Fruit fly (Drosophila melanogaster) whole organism, embryonic: ENCODE data around the gene CG9948.

Experiments used
- Atf3 ChIP-seq: fragments of 200-800 bp; sonication (Bioruptor generic); optimal IDR thresholded peaks from 3 replicates; lab custom pipeline; 2016; ENCODE audit warnings: missing biosample characterization, missing genetic modification characterization
- Awh ChIP-seq: fragments of 200-800 bp; sonication (Bioruptor generic); IDR thresholded peaks from 2 replicates; pipeline ENCODE4, ENCODE4 v1.3.6; 2022; ENCODE audit warnings: missing biosample characterization, missing genetic modification characterization
- CG10366 ChIP-seq: fragments of 200-800 bp; sonication (Bioruptor generic); IDR thresholded peaks from 2 replicates; pipeline ENCODE4 v1.3.6; 2022; ENCODE audit warnings: missing biosample characterization, missing genetic modification characterization
- CG12769 ChIP-seq: fragments of 200-800 bp; sonication (Bioruptor generic); optimal IDR thresholded peaks from 2 replicates; lab custom pipeline; 2019; ENCODE audit warnings: missing biosample characterization, mild to moderate bottlenecking, missing genetic modification characterization, moderate library complexity
- CG13123 ChIP-seq: fragments of 200-800 bp; sonication (Bioruptor generic); optimal IDR thresholded peaks from 2 replicates; lab custom pipeline; 2016; ENCODE audit warnings: missing biosample characterization, missing genetic modification characterization
- CG30403 ChIP-seq: fragments of 200-800 bp; sonication (Bioruptor generic); optimal IDR thresholded peaks from 3 replicates; lab custom pipeline; 2016; ENCODE audit warnings: missing biosample characterization, missing genetic modification characterization
- CG34376 ChIP-seq: fragments of 200-800 bp; sonication (Bioruptor generic); optimal IDR thresholded peaks from 2 replicates; lab custom pipeline; 2018; ENCODE audit warnings: missing biosample characterization, mild to moderate bottlenecking, missing genetic modification characterization
- CG4282 ChIP-seq: fragments of 200-800 bp; sonication (Bioruptor generic); optimal IDR thresholded peaks from 2 replicates; lab custom pipeline; 2016; ENCODE audit warnings: missing biosample characterization, missing genetic modification characterization
- CG4820 ChIP-seq: fragments of 200-800 bp; sonication (Bioruptor generic); optimal IDR thresholded peaks from 3 replicates; lab custom pipeline; 2016; ENCODE audit warnings: missing biosample characterization, missing genetic modification characterization
- CG5245 ChIP-seq: fragments of 200-800 bp; sonication (Bioruptor generic); optimal IDR thresholded peaks from 3 replicates; lab custom pipeline; 2016; ENCODE audit warnings: missing biosample characterization, missing genetic modification characterization
- CG7357 ChIP-seq: fragments of 200-800 bp; sonication (Bioruptor generic); IDR thresholded peaks from 3 replicates; pipeline ENCODE4 v1.3.6; 2022; ENCODE audit warnings: missing biosample characterization, missing genetic modification characterization
- CG7372 ChIP-seq: fragments of 200-800 bp; sonication (Bioruptor generic); IDR thresholded peaks from 2 replicates; pipeline ENCODE4 v1.3.6; 2022; ENCODE audit warnings: missing biosample characterization, missing genetic modification characterization
- CG7928 ChIP-seq: fragments of 200-800 bp; sonication (Bioruptor generic); optimal IDR thresholded peaks from 2 replicates; lab custom pipeline; 2017; ENCODE audit warnings: missing biosample characterization, mild to moderate bottlenecking, missing genetic modification characterization
- Dip2 ChIP-seq: fragments of 200-800 bp; sonication (Bioruptor generic); IDR thresholded peaks from 2 replicates; pipeline ENCODE4 v1.3.6; 2022; ENCODE audit warnings: missing biosample characterization, missing genetic modification characterization
- Drgx ChIP-seq: fragments of 200-800 bp; sonication (Bioruptor generic); IDR thresholded peaks from 2 replicates; pipeline ENCODE4 v1.3.6; 2022; ENCODE audit warnings: missing biosample characterization, missing genetic modification characterization
- E2f2 ChIP-seq: fragments of 200-800 bp; sonication (Bioruptor generic); IDR thresholded peaks from 2 replicates; pipeline ENCODE4 v1.3.6; 2022; ENCODE audit warnings: missing biosample characterization, missing genetic modification characterization
- Elba2 ChIP-seq: fragments of 200-800 bp; sonication (Bioruptor generic); optimal IDR thresholded peaks from 3 replicates; lab custom pipeline; 2016; ENCODE audit warnings: missing biosample characterization, missing genetic modification characterization
- Ets65A ChIP-seq: fragments of 200-800 bp; sonication (Bioruptor generic); peaks from one replicate; lab custom pipeline; 2016; ENCODE audit warnings: missing biosample characterization, missing genetic modification characterization
- HLHmδ ChIP-seq: fragments of 200-800 bp; sonication (Bioruptor generic); optimal IDR thresholded peaks from 2 replicates; lab custom pipeline; 2018; ENCODE audit warnings: missing biosample characterization, mild to moderate bottlenecking, missing genetic modification characterization, moderate library complexity
- Poxn ChIP-seq: fragments of 200-800 bp; sonication (Bioruptor generic); IDR thresholded peaks from 2 replicates; pipeline ENCODE4 v1.3.6; 2022; ENCODE audit warnings: missing biosample characterization, missing genetic modification characterization
- Sry-δ ChIP-seq: fragments of 200-800 bp; sonication (Bioruptor generic); optimal IDR thresholded peaks from 2 replicates; lab custom pipeline; 2016; ENCODE audit warnings: missing biosample characterization, missing genetic modification characterization
- Xbp1 ChIP-seq: fragments of 200-800 bp; sonication (Bioruptor generic); optimal IDR thresholded peaks from 3 replicates; lab custom pipeline; 2016; ENCODE audit warnings: missing biosample characterization, mild to moderate bottlenecking, missing genetic modification characterization
- ac ChIP-seq: fragments of 200-800 bp; sonication (Bioruptor generic); optimal IDR thresholded peaks from 3 replicates; lab custom pipeline; 2017; ENCODE audit warnings: missing biosample characterization, mild to moderate bottlenecking, missing genetic modification characterization
- amos ChIP-seq: fragments of 200-800 bp; sonication (Bioruptor generic); IDR thresholded peaks from 2 replicates; pipeline ENCODE4 v1.3.6; 2022; ENCODE audit warnings: missing biosample characterization, missing genetic modification characterization; ENCODE audit not compliant: partially characterized antibody
- bab2 ChIP-seq: fragments of 200-800 bp; sonication (Bioruptor generic); optimal IDR thresholded peaks from 2 replicates; lab custom pipeline; 2016; ENCODE audit warnings: missing biosample characterization, missing genetic modification characterization
- cad ChIP-seq: fragments of >200 bp; optimal IDR thresholded peaks from 2 replicates; lab custom pipeline; 2017; ENCODE audit warnings: missing biosample characterization, missing genetic modification characterization
- dm ChIP-seq: fragments of 200-800 bp; sonication (Bioruptor generic); optimal IDR thresholded peaks from 3 replicates; lab custom pipeline; 2016; ENCODE audit warnings: missing biosample characterization, missing genetic modification characterization
- dmrt99B ChIP-seq: fragments of 200-800 bp; sonication (Bioruptor generic); optimal IDR thresholded peaks from 2 replicates; lab custom pipeline; 2018; ENCODE audit warnings: missing biosample characterization, mild to moderate bottlenecking, missing genetic modification characterization, moderate library complexity
- ems ChIP-seq: fragments of 200-800 bp; sonication (Bioruptor generic); optimal IDR thresholded peaks from 3 replicates; lab custom pipeline; 2016; ENCODE audit warnings: missing biosample characterization, missing genetic modification characterization
- esg ChIP-seq: fragments of 200-800 bp; sonication (Bioruptor generic); conservative IDR thresholded peaks from 2 replicates; pipeline ENCODE4 v1.3.6; 2022; ENCODE audit warnings: missing biosample characterization, missing genetic modification characterization
- fd64A ChIP-seq: fragments of 200-800 bp; sonication (Bioruptor generic); optimal IDR thresholded peaks from 3 replicates; lab custom pipeline; 2018; ENCODE audit warnings: missing biosample characterization, mild to moderate bottlenecking, missing genetic modification characterization
- grau ChIP-seq: fragments of 200-800 bp; optimal IDR thresholded peaks from 3 replicates; lab custom pipeline; 2019; ENCODE audit warnings: missing biosample characterization, mild to moderate bottlenecking, missing genetic modification characterization, moderate library complexity
- hkb ChIP-seq, 2 experiments: fragments of 200-800 bp in 1 of 2; fragments of >200 bp in 1 of 2; sonication (Bioruptor generic) in 1 of 2; IDR thresholded peaks in 1 of 2; optimal IDR thresholded peaks in 1 of 2; 2 replicates each; pipeline versions ENCODE4 v1.3.6 to Lab custom; 2017 to 2022; ENCODE audit warnings: missing biosample characterization in 1 of 2, missing genetic modification characterization in 1 of 2
- kah ChIP-seq: fragments of 200-800 bp; sonication (Bioruptor generic); optimal IDR thresholded peaks from 2 replicates; lab custom pipeline; 2018; ENCODE audit warnings: missing biosample characterization, mild to moderate bottlenecking, missing genetic modification characterization
- kay ChIP-seq: fragments of 200-800 bp; sonication (Bioruptor generic); optimal IDR thresholded peaks from 2 replicates; lab custom pipeline; 2016; ENCODE audit warnings: missing biosample characterization, missing genetic modification characterization
- lmd ChIP-seq: fragments of 200-800 bp; sonication (Bioruptor generic); IDR thresholded peaks from 2 replicates; pipeline ENCODE4 v1.3.6; 2022; ENCODE audit warnings: missing biosample characterization, missing genetic modification characterization
- oc ChIP-seq: fragments of 200-800 bp; sonication (Bioruptor generic); optimal IDR thresholded peaks from 2 replicates; lab custom pipeline; 2018; ENCODE audit warnings: missing biosample characterization, mild to moderate bottlenecking, missing genetic modification characterization, moderate library complexity
- phol ChIP-seq: fragments of 200-800 bp; sonication (Bioruptor generic); optimal IDR thresholded peaks from 3 replicates; lab custom pipeline; 2018; ENCODE audit warnings: missing biosample characterization, mild to moderate bottlenecking, missing genetic modification characterization, moderate library complexity
- prd ChIP-seq, 3 experiments: fragments of >200 bp in 2 of 3; fragments of 200-800 bp in 1 of 3; sonication (Bioruptor generic) in 1 of 3; optimal IDR thresholded peaks in 2 of 3; IDR thresholded peaks in 1 of 3; 2 replicates in 2 of 3; 3 replicates in 1 of 3; pipeline versions ENCODE4 v1.3.6 to Lab custom; 2017 to 2022; ENCODE audit warnings: missing biosample characterization in 1 of 3, missing genetic modification characterization in 1 of 3
- pzg ChIP-seq: fragments of 200-800 bp; sonication (Bioruptor generic); optimal IDR thresholded peaks from 3 replicates; lab custom pipeline; 2018; ENCODE audit warnings: missing biosample characterization, mild to moderate bottlenecking, missing genetic modification characterization, moderate library complexity
- ranshi ChIP-seq: fragments of 200-800 bp; sonication (Bioruptor generic); IDR thresholded peaks from 2 replicates; pipeline ENCODE4 v1.3.6; 2022; ENCODE audit warnings: missing biosample characterization, missing genetic modification characterization
- run ChIP-seq: fragments of 200-800 bp; sonication (Bioruptor generic); optimal IDR thresholded peaks from 3 replicates; lab custom pipeline; 2018; ENCODE audit warnings: missing biosample characterization, mild to moderate bottlenecking, missing genetic modification characterization
- salm ChIP-seq: fragments of 200-800 bp; sonication (Bioruptor generic); optimal IDR thresholded peaks from 2 replicates; lab custom pipeline; 2018; ENCODE audit warnings: missing biosample characterization, mild to moderate bottlenecking, missing genetic modification characterization
- sqz ChIP-seq: fragments of 200-800 bp; sonication (Bioruptor generic); optimal IDR thresholded peaks from 3 replicates; lab custom pipeline; 2018; ENCODE audit warnings: missing biosample characterization, mild to moderate bottlenecking, missing genetic modification characterization
- tna ChIP-seq: fragments of 200-800 bp; sonication (Bioruptor generic); IDR thresholded peaks from 2 replicates; pipeline ENCODE4 v1.3.6; 2022; ENCODE audit warnings: missing biosample characterization, missing genetic modification characterization; ENCODE audit not compliant: partially characterized antibody
- trh ChIP-seq: fragments of 200-800 bp; sonication (Bioruptor generic); optimal IDR thresholded peaks from 2 replicates; lab custom pipeline; 2016; ENCODE audit warnings: missing biosample characterization, missing genetic modification characterization
- tup ChIP-seq: fragments of 200-800 bp; sonication (Bioruptor generic); optimal IDR thresholded peaks from 2 replicates; lab custom pipeline; 2016; ENCODE audit warnings: missing biosample characterization, mild to moderate bottlenecking, missing genetic modification characterization, moderate library complexity
- wor ChIP-seq: fragments of 200-800 bp; sonication (Bioruptor generic); IDR thresholded peaks from 2 replicates; pipeline ENCODE4 v1.3.6; 2022; ENCODE audit warnings: missing biosample characterization, missing genetic modification characterization
- zfh2 ChIP-seq: fragments of 200-800 bp; sonication (Bioruptor generic); optimal IDR thresholded peaks from 2 replicates; lab custom pipeline; 2016; ENCODE audit warnings: missing biosample characterization, missing genetic modification characterization

The CG9948 gene

dm6 chr3L:6979387-6980249 is 23.8 kb downstream of the CG9948 start, which contains the start of gene Galphai (continued):
- TF ChIP-seq pzg (GFP tag; lab: Kevin White, UChicago) = peak; percentile 100
- no peak for TF ChIP-seq Drgx (GFP tag; lab: Robert Waterston, UW)
- TF ChIP-seq amos (GFP tag; lab: Robert Waterston, UW) = peak; percentile 66
- TF ChIP-seq CG5245 (GFP tag; lab: Kevin White, UChicago) = no peak
- TF ChIP-seq tna (GFP tag; lab: Robert Waterston, UW) = no peak
- no peak for TF ChIP-seq fd64A
- TF ChIP-seq CG34376 = peak; percentile 49
- peak; percentile 39 for TF ChIP-seq Xbp1 (GFP tag; lab: Kevin White, UChicago)
- peak; percentile 30; the same call in 1 of the 2 replicates for TF ChIP-seq lmd (GFP tag; lab: Robert Waterston, UW)
- peak; percentile 94 for TF ChIP-seq Ets65A (GFP tag; lab: Kevin White, UChicago)
- TF ChIP-seq CG12769 = peak; percentile 60
- TF ChIP-seq ac (GFP tag; lab: Kevin White, UChicago) = no peak
- TF ChIP-seq HLHmδ (GFP tag; lab: Kevin White, UChicago) = peak; percentile 16
- TF ChIP-seq esg (GFP tag; lab: Robert Waterston, UW) = no peak
- TF ChIP-seq CG4820 (GFP tag; lab: Kevin White, UChicago) = peak; percentile 11
- TF ChIP-seq CG4282 = peak; percentile 40
- TF ChIP-seq sqz (GFP tag; lab: Kevin White, UChicago) = peak; percentile 91
- peak; percentile 7 for TF ChIP-seq CG30403
- no peak for TF ChIP-seq oc (tag; lab: Kevin White, UChicago)
- no peak for TF ChIP-seq trh (GFP tag; lab: Kevin White, UChicago)
- TF ChIP-seq run (tag; lab: Kevin White, UChicago) = peak; percentile 51
- no peak for TF ChIP-seq CG10366 (GFP tag; lab: Robert Waterston, UW)
- TF ChIP-seq phol (tag; lab: Kevin White, UChicago) = peak; percentile 73
- TF ChIP-seq kah (GFP tag; lab: Kevin White, UChicago) = no peak
- TF ChIP-seq Atf3 = peak; percentile 1
- no peak for TF ChIP-seq ranshi (GFP tag; lab: Robert Waterston, UW)
- TF ChIP-seq cad = no peak
- no peak for TF ChIP-seq CG13123 (GFP tag; lab: Kevin White, UChicago)
- no peak for TF ChIP-seq Poxn
- 0 out of 3 replicates have a peak, but pooled peaks have one; percentile 12 for TF ChIP-seq CG7357
- TF ChIP-seq grau (tag; lab: Kevin White, UChicago) = peak; percentile 10
- peak; percentile 40 for TF ChIP-seq ems
- no peak for TF ChIP-seq tup (GFP tag; lab: Kevin White, UChicago)
- peak; percentile 69 for TF ChIP-seq hkb (optimal IDR thresholded peaks at IDR 0.05; lab: Kevin White, UChicago)
- TF ChIP-seq hkb (GFP tag; IDR thresholded peaks at IDR 0.05; lab: Robert Waterston, UW) = peak; percentile 37; the same call in 1 of the 2 replicates
- TF ChIP-seq dmrt99B (tag; lab: Kevin White, UChicago) = no peak
- TF ChIP-seq Dip2 = no peak
- TF ChIP-seq CG7928 = peak; percentile 48
- TF ChIP-seq Sry-δ (GFP tag; lab: Kevin White, UChicago) = peak; percentile 78
- peak; percentile 58 for TF ChIP-seq zfh2 (GFP tag; lab: Kevin White, UChicago)
- TF ChIP-seq bab2 = no peak
- peak; percentile 99 for TF ChIP-seq E2f2 (GFP tag; lab: Robert Waterston, UW)
- no peak for TF ChIP-seq prd (optimal IDR thresholded peaks at IDR 0.05; lab: Kevin White, UChicago)
- no peak for TF ChIP-seq prd (GFP tag; IDR thresholded peaks at IDR 0.05; lab: Robert Waterston, UW)
- no peak for TF ChIP-seq Elba2 (GFP tag; lab: Kevin White, UChicago)
- TF ChIP-seq CG7372 (GFP tag; lab: Robert Waterston, UW) = no peak
- peak; percentile 100 for TF ChIP-seq kay (GFP tag; lab: Kevin White, UChicago)
- no peak for TF ChIP-seq wor (GFP tag; lab: Robert Waterston, UW)
- TF ChIP-seq dm = peak; percentile 58
- no peak for TF ChIP-seq Awh (GFP tag; lab: Robert Waterston, UW)
- TF ChIP-seq salm (tag; lab: Kevin White, UChicago) = no peak
